Worm (Caenorhabditis elegans) whole organism, mixed stage, embryonic: ENCODE data around the gene Y22D7AL.15.

Experiments
- lin-32 ChIP-seq: fragments of 200-800 bp; sonication (Bioruptor generic); optimal IDR thresholded peaks from 2 replicates; lab custom pipeline; 2018; ENCODE audit warnings: mild to moderate bottlenecking, missing genetic modification characterization, missing compliant biosample characterization
- lsy-2 ChIP-seq: fragments of 150-350 bp; optimal IDR thresholded peaks from 2 replicates; lab custom pipeline; 2014; ENCODE audit warnings: missing biosample characterization, missing genetic modification characterization
- mab-5 ChIP-seq: fragments of 150-350 bp; optimal IDR thresholded peaks from 2 replicates; lab custom pipeline; 2014; ENCODE audit warnings: missing biosample characterization, missing genetic modification characterization
- nhr-12 ChIP-seq: fragments of 150-350 bp; optimal IDR thresholded peaks from 2 replicates; lab custom pipeline; 2014; ENCODE audit warnings: missing biosample characterization, missing genetic modification characterization
- pha-4 ChIP-seq: fragments of 150-350 bp; optimal IDR thresholded peaks from 2 replicates; lab custom pipeline; 2018; ENCODE audit warnings: missing biosample characterization, missing genetic modification reagents, missing genetic modification characterization
- sptf-1 ChIP-seq: sonication (generic microtip); optimal IDR thresholded peaks from 2 replicates; lab custom pipeline; 2017; ENCODE audit warnings: mild to moderate bottlenecking, missing genetic modification characterization, moderate library complexity, missing compliant biosample characterization

DNA sequence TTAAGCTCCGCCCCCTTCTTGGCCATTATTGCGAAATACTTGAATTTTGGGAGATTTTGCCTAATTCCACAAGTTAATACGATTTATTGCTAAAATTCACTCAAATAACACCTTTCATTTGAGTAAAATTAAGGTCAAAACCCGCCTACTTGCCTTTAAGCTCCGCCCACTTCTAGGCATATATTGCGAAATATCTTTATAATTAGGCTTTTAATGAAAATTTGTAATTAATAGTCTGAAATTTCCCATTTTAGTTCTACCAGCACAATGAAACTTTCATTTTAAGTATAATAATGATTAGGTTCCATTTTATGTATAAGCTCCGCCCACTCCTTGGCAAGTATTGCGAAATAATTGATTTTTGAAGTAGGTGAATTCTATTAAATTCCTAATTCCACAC, 15.1 kb upstream of the Y22D7AL.15 start:
- no peak for TF ChIP-seq mab-5 (tag; lab: Kevin White, UChicago)
- no peak for TF ChIP-seq lin-32 (GFP tag; lab: Kevin White, UChicago)
- no peak for TF ChIP-seq nhr-12 (tag; lab: Kevin White, UChicago)
- no peak for TF ChIP-seq pha-4 (tag; lab: Kevin White, UChicago)
- TF ChIP-seq sptf-1 = no peak
- TF ChIP-seq lsy-2 (tag; lab: Kevin White, UChicago) = no peak
